Fruit fly (Drosophila melanogaster) whole organism, prepupa: ENCODE data around the gene CG10340.

Experiments used
- CG11762 ChIP-seq: fragments of 200-800 bp; sonication (Bioruptor generic); optimal IDR thresholded peaks from 3 replicates; lab custom pipeline; 2016; ENCODE audit warnings: missing biosample characterization, missing genetic modification characterization; ENCODE audit not compliant: insufficient read depth
- CG7368 ChIP-seq: fragments of 200-800 bp; sonication (Bioruptor generic); optimal IDR thresholded peaks from 3 replicates; lab custom pipeline; 2016; ENCODE audit warnings: missing biosample characterization, missing genetic modification characterization

CG10340 gene

dm6 chr3R:16569338-16569737, 44.9 kb downstream of the CG10340 start:
- no peak for TF ChIP-seq CG7368

dm6 chr3R:16564775-16565174, 49.4 kb downstream of the CG10340 start:
- TF ChIP-seq CG11762 = no peak
